Worm (Caenorhabditis elegans) whole organism, young adult: ENCODE data around the gene decr-1.3.

Source experiments
- B0019.2 ChIP-seq: fragments of 200-800 bp; sonication (Bioruptor generic); conservative IDR thresholded peaks from 2 replicates; pipeline ENCODE4 v1.3.6; 2022; ENCODE audit warnings: missing genetic modification reagents, missing genetic modification characterization, missing compliant biosample characterization
- F10E7.11 ChIP-seq: sonication (generic microtip); optimal IDR thresholded peaks from 2 replicates; lab custom pipeline; 2017; ENCODE audit warnings: mild to moderate bottlenecking, missing genetic modification characterization, moderate library complexity, missing compliant biosample characterization
- F33H1.4 ChIP-seq: fragments of 200-800 bp; sonication (Bioruptor generic); IDR thresholded peaks from 2 replicates; pipeline ENCODE4 v1.3.6; 2022; ENCODE audit warnings: missing genetic modification reagents, missing genetic modification characterization, missing compliant biosample characterization
- F55B11.4 ChIP-seq: sonication (generic microtip); optimal IDR thresholded peaks from 2 replicates; lab custom pipeline; 2016; ENCODE audit warnings: missing compliant biosample characterization, missing genetic modification characterization, borderline replicate concordance; ENCODE audit not compliant: insufficient read depth
- F57A8.1 ChIP-seq: fragments of 200-800 bp; sonication (Bioruptor generic); optimal IDR thresholded peaks from 2 replicates; lab custom pipeline; 2018; ENCODE audit warnings: mild to moderate bottlenecking, missing genetic modification characterization, moderate library complexity, missing compliant biosample characterization
- F57C9.4 ChIP-seq: sonication (generic microtip); optimal IDR thresholded peaks from 2 replicates; lab custom pipeline; 2017; ENCODE audit warnings: mild to moderate bottlenecking, missing genetic modification characterization, missing compliant biosample characterization
- K11D2.4 ChIP-seq: fragments of 200-800 bp; sonication (Bioruptor generic); IDR thresholded peaks from 2 replicates; pipeline ENCODE4 v1.3.6; 2022; ENCODE audit warnings: missing genetic modification reagents, missing genetic modification characterization, missing compliant biosample characterization
- T07F8.4 ChIP-seq: sonication (generic microtip); optimal IDR thresholded peaks from 2 replicates; lab custom pipeline; 2016; ENCODE audit warnings: mild to moderate bottlenecking, missing genetic modification characterization, moderate library complexity, missing compliant biosample characterization
- Y56A3A.18 ChIP-seq: fragments of 200-800 bp; sonication (Bioruptor generic); IDR thresholded peaks from 2 replicates; pipeline ENCODE4 v1.3.6; 2022; ENCODE audit warnings: missing genetic modification reagents, missing genetic modification characterization, missing compliant biosample characterization
- Y79H2A.3 ChIP-seq: fragments of 200-800 bp; sonication (Bioruptor generic); conservative IDR thresholded peaks from 2 replicates; pipeline ENCODE4 v1.3.6; 2022; ENCODE audit warnings: missing genetic modification reagents, missing genetic modification characterization, missing compliant biosample characterization
- Y95B8A.8 ChIP-seq: fragments of 200-800 bp; sonication (Bioruptor generic); IDR thresholded peaks from 2 replicates; pipeline ENCODE4 v1.3.6; 2022; ENCODE audit warnings: missing genetic modification reagents, missing genetic modification characterization, missing compliant biosample characterization
- ZK185.1 ChIP-seq: sonication (generic microtip); optimal IDR thresholded peaks from 2 replicates; lab custom pipeline; 2016; ENCODE audit warnings: mild to moderate bottlenecking, missing genetic modification characterization, missing compliant biosample characterization; ENCODE audit not compliant: poor library complexity, severe bottlenecking
- attf-5 ChIP-seq: fragments of 200-800 bp; sonication (Bioruptor generic); optimal IDR thresholded peaks from 2 replicates; lab custom pipeline; 2018; ENCODE audit warnings: mild to moderate bottlenecking, missing genetic modification characterization, missing compliant biosample characterization
- attf-6 ChIP-seq: fragments of 200-800 bp; sonication (Bioruptor generic); IDR thresholded peaks from 2 replicates; pipeline ENCODE4 v1.3.6; 2022; ENCODE audit warnings: missing genetic modification reagents, missing genetic modification characterization, missing compliant biosample characterization
- cebp-1 ChIP-seq, 2 experiments: fragments of 200-800 bp in 1 of 2; sonication (Bioruptor generic) in 1 of 2; sonication (generic microtip) in 1 of 2; IDR thresholded peaks in 1 of 2; optimal IDR thresholded peaks in 1 of 2; 2 replicates each; pipeline versions ENCODE4 v1.3.6 to Lab custom; 2017 to 2022; ENCODE audit warnings: missing compliant biosample characterization in 2 of 2, missing genetic modification characterization in 2 of 2, mild to moderate bottlenecking in 1 of 2, missing genetic modification reagents in 1 of 2, moderate library complexity in 1 of 2
- ceh-100 ChIP-seq: fragments of 200-800 bp; sonication (Bioruptor generic); IDR thresholded peaks from 2 replicates; pipeline ENCODE4 v1.3.6; 2022; ENCODE audit warnings: missing genetic modification reagents, missing genetic modification characterization, missing compliant biosample characterization
- ceh-27 ChIP-seq: fragments of 200-800 bp; sonication (Bioruptor generic); optimal IDR thresholded peaks from 2 replicates; lab custom pipeline; 2018; ENCODE audit warnings: mild to moderate bottlenecking, missing genetic modification characterization, moderate library complexity, missing compliant biosample characterization
- ceh-58 ChIP-seq: fragments of 200-800 bp; sonication (Bioruptor generic); IDR thresholded peaks from 2 replicates; pipeline ENCODE4 v1.3.6; 2022; ENCODE audit warnings: missing genetic modification characterization, missing compliant biosample characterization
- dpff-1 ChIP-seq: sonication (generic microtip); optimal IDR thresholded peaks from 2 replicates; lab custom pipeline; 2017; ENCODE audit warnings: mild to moderate bottlenecking, missing genetic modification characterization, missing compliant biosample characterization
- egl-18 ChIP-seq: fragments of 200-800 bp; sonication (Bioruptor generic); IDR thresholded peaks from 2 replicates; pipeline ENCODE4 v1.3.6; 2022; ENCODE audit warnings: missing genetic modification reagents, missing genetic modification characterization, missing compliant biosample characterization
- ekl-4 ChIP-seq: fragments of 200-800 bp; sonication (Bioruptor generic); IDR thresholded peaks from 2 replicates; pipeline ENCODE4 v1.3.6; 2022; ENCODE audit warnings: missing genetic modification reagents, missing genetic modification characterization, missing compliant biosample characterization
- ets-4 ChIP-seq: fragments of 200-800 bp; sonication (Bioruptor generic); optimal IDR thresholded peaks from 2 replicates; lab custom pipeline; 2018; ENCODE audit warnings: mild to moderate bottlenecking, missing genetic modification characterization, missing compliant biosample characterization
- hlh-12 ChIP-seq: sonication (generic microtip); optimal IDR thresholded peaks from 2 replicates; lab custom pipeline; 2016; ENCODE audit warnings: missing genetic modification characterization, missing compliant biosample characterization
- hlh-26 ChIP-seq: fragments of 200-800 bp; sonication (Bioruptor generic); conservative IDR thresholded peaks from 2 replicates; pipeline ENCODE4 v1.3.6; 2022; ENCODE audit warnings: missing genetic modification reagents, missing genetic modification characterization, missing compliant biosample characterization
- hmg-20 ChIP-seq: fragments of 200-800 bp; sonication (Bioruptor generic); IDR thresholded peaks from 2 replicates; pipeline ENCODE4 v1.3.6; 2022; ENCODE audit warnings: missing genetic modification reagents, missing genetic modification characterization, missing compliant biosample characterization
- hrde-1 ChIP-seq: sonication (generic microtip); optimal IDR thresholded peaks from 2 replicates; lab custom pipeline; 2016; ENCODE audit warnings: missing genetic modification characterization, mild to moderate bottlenecking, missing compliant biosample characterization, moderate library complexity, missing genotype, missing genetic modification reagents, borderline replicate concordance
- hsf-1 ChIP-seq: fragments of 200-800 bp; sonication (Bioruptor generic); IDR thresholded peaks from 2 replicates; pipeline ENCODE4 v1.3.6; 2022; ENCODE audit warnings: missing genetic modification reagents, missing genetic modification characterization, missing compliant biosample characterization
- lag-1 ChIP-seq: fragments of 200-800 bp; sonication (Bioruptor generic); IDR thresholded peaks from 2 replicates; pipeline ENCODE4 v1.3.6; 2022; ENCODE audit warnings: missing genetic modification reagents, missing genetic modification characterization, missing compliant biosample characterization
- let-526 ChIP-seq: fragments of 200-800 bp; sonication (Bioruptor generic); IDR thresholded peaks from 2 replicates; pipeline ENCODE4 v1.3.6; 2022; ENCODE audit warnings: missing genetic modification reagents, missing genetic modification characterization, missing compliant biosample characterization
- lin-35 ChIP-seq, 3 experiments: fragments of 150-350 bp in 2 of 3; sonication (generic microtip) in 1 of 3; optimal IDR thresholded peaks; 2 replicates each; lab custom pipeline; 2014 to 2018; ENCODE audit warnings: missing biosample characterization in 3 of 3, missing genetic modification characterization in 3 of 3, missing genetic modification reagents in 3 of 3
- lin-40 ChIP-seq: sonication (generic microtip); optimal IDR thresholded peaks from 2 replicates; lab custom pipeline; 2016; ENCODE audit warnings: missing genetic modification characterization, mild to moderate bottlenecking, missing compliant biosample characterization, missing genotype, missing genetic modification reagents
- lsl-1 ChIP-seq: fragments of 200-800 bp; sonication (Bioruptor generic); optimal IDR thresholded peaks from 2 replicates; lab custom pipeline; 2018; ENCODE audit warnings: mild to moderate bottlenecking, missing genetic modification characterization, moderate library complexity, missing compliant biosample characterization
- lsy-27 ChIP-seq: sonication (generic microtip); optimal IDR thresholded peaks from 2 replicates; lab custom pipeline; 2017; ENCODE audit warnings: missing genetic modification characterization, mild to moderate bottlenecking, missing compliant biosample characterization, antibody characterized with exemption, missing genotype, borderline replicate concordance; ENCODE audit not compliant: insufficient read depth
- madf-6 ChIP-seq: fragments of 200-800 bp; sonication (Bioruptor generic); IDR thresholded peaks from 2 replicates; pipeline ENCODE4 v1.3.6; 2022; ENCODE audit warnings: missing genetic modification reagents, missing genetic modification characterization, missing compliant biosample characterization
- mcd-1 ChIP-seq: fragments of 200-800 bp; sonication (Bioruptor generic); IDR thresholded peaks from 2 replicates; pipeline ENCODE4 v1.3.6; 2022; ENCODE audit warnings: missing genetic modification reagents, missing genetic modification characterization, missing compliant biosample characterization
- mes-4 ChIP-seq: sonication (generic microtip); optimal IDR thresholded peaks from 2 replicates; lab custom pipeline; 2016; ENCODE audit warnings: missing genotype, missing genetic modification characterization, missing compliant biosample characterization
- nhr-120 ChIP-seq: fragments of 200-800 bp; sonication (Bioruptor generic); IDR thresholded peaks from 2 replicates; pipeline ENCODE4 v1.3.6; 2022; ENCODE audit warnings: missing genetic modification characterization, missing compliant biosample characterization
- pbrm-1 ChIP-seq: fragments of 200-800 bp; sonication (Bioruptor generic); IDR thresholded peaks from 2 replicates; pipeline ENCODE4 v1.3.6; 2022; ENCODE audit warnings: missing genetic modification reagents, missing genetic modification characterization, missing compliant biosample characterization
- pha-4 ChIP-seq: fragments of 150-350 bp; sonication (generic microtip); optimal IDR thresholded peaks from 2 replicates; lab custom pipeline; 2014; ENCODE audit warnings: missing biosample characterization, missing genetic modification reagents, missing genetic modification characterization
- rcor-1 ChIP-seq: fragments of 200-800 bp; sonication (Bioruptor generic); IDR thresholded peaks from 2 replicates; pipeline ENCODE4 v1.3.6; 2022; ENCODE audit warnings: missing genetic modification reagents, missing genetic modification characterization, missing compliant biosample characterization
- rpc-1 ChIP-seq, 2 experiments: fragments of 150-350 bp in 1 of 2; sonication (generic microtip) in 1 of 2; optimal IDR thresholded peaks; 2 replicates each; lab custom pipeline; 2014 to 2018; ENCODE audit warnings: missing biosample characterization in 1 of 2, missing genetic modification characterization in 1 of 2, missing genetic modification reagents in 1 of 2, missing genotype in 1 of 2
- sea-2 ChIP-seq: fragments of 200-800 bp; sonication (Bioruptor generic); IDR thresholded peaks from 2 replicates; pipeline ENCODE4 v1.3.6; 2022; ENCODE audit warnings: missing genetic modification characterization, missing compliant biosample characterization
- snpc-4 ChIP-seq, 5 experiments: fragments of 150-350 bp in 1 of 5; sonication (generic microtip) in 4 of 5; optimal IDR thresholded peaks; 2 replicates each; lab custom pipeline; 2014 to 2018; ENCODE audit warnings: missing genetic modification characterization in 5 of 5, missing biosample characterization in 3 of 5, antibody characterized with exemption in 2 of 5, mild to moderate bottlenecking in 2 of 5, missing compliant biosample characterization in 2 of 5, missing genotype in 2 of 5, moderate library complexity in 2 of 5, missing genetic modification reagents in 1 of 5
- sptf-2 ChIP-seq: fragments of 200-800 bp; sonication (Bioruptor generic); optimal IDR thresholded peaks from 2 replicates; lab custom pipeline; 2018; ENCODE audit warnings: mild to moderate bottlenecking, missing genetic modification characterization, missing compliant biosample characterization
- tbp1 ChIP-seq: fragments of 200-800 bp; sonication (Bioruptor generic); optimal IDR thresholded peaks from 2 replicates; lab custom pipeline; 2018; ENCODE audit warnings: mild to moderate bottlenecking, missing genetic modification characterization, missing compliant biosample characterization

The decr-1.3 gene

ce11 chrII:8143278-8143931 lies 29.9 kb downstream of the decr-1.3 start, which contains the start of the genes ints-11 and rpl-10:
Gene ints-11, minus strand, starts transcription at chrII:8143478.
Gene rpl-10, plus strand, starts transcription at chrII:8143881.
- TF ChIP-seq lin-35 (GFP tag; optimal IDR thresholded peaks at IDR 0.05; lab: Kevin White, UChicago) (peak in 1 of 3 experiments; percentile 18), rcor-1 (GFP tag; lab: Robert Waterston, UW) (no peak), egl-18 (no peak), F33H1.4 (GFP tag; lab: Robert Waterston, UW) (peak; percentile 67), hrde-1 (tag; lab: Kevin White, UChicago) (no peak), lsl-1 (GFP tag; lab: Kevin White, UChicago) (peak; percentile 15), lag-1 (no peak), F10E7.11 (no peak), T07F8.4 (tag; lab: Kevin White, UChicago) (no peak), hmg-20 (GFP tag; lab: Robert Waterston, UW) (no peak), F57A8.1 (no peak), ets-4 (GFP tag; lab: Kevin White, UChicago) (no peak), lsy-27 (tag; lab: Kevin White, UChicago) (no peak), Y79H2A.3 (GFP tag; lab: Robert Waterston, UW) (no peak), ZK185.1 (tag; lab: Kevin White, UChicago) (no peak), hlh-26 (GFP tag; lab: Robert Waterston, UW) (no peak), tbp1 (GFP tag; lab: Kevin White, UChicago) (no peak), let-526 (no peak), rpc-1 (optimal IDR thresholded peaks at IDR 0.05; lab: Kevin White, UChicago) (no peak), rpc-1 (tag; optimal IDR thresholded peaks at IDR 0.05; lab: Kevin White, UChicago) (no peak), pha-4 (tag; lab: Kevin White, UChicago) (peak; percentile 30), mes-4 (tag; lab: Kevin White, UChicago) (no peak), B0019.2 (GFP tag; lab: Robert Waterston, UW) (no peak), sea-2 (no peak), cebp-1 (GFP tag; IDR thresholded peaks at IDR 0.05; lab: Robert Waterston, UW) (no peak), cebp-1 (tag; optimal IDR thresholded peaks at IDR 0.05; lab: Kevin White, UChicago) (peak; percentile 55), F55B11.4 (tag; lab: Kevin White, UChicago) (no peak), nhr-120 (no peak), ceh-58 (GFP tag; lab: Robert Waterston, UW) (no peak), Y56A3A.18 (GFP tag; lab: Robert Waterston, UW) (no peak), K11D2.4 (GFP tag; lab: Robert Waterston, UW) (no peak), Y95B8A.8 (GFP tag; lab: Robert Waterston, UW) (no peak), dpff-1 (tag; lab: Kevin White, UChicago) (no peak), attf-6 (GFP tag; lab: Robert Waterston, UW) (no peak), pbrm-1 (no peak), hlh-12 (tag; lab: Kevin White, UChicago) (no peak), ekl-4 (GFP tag; lab: Robert Waterston, UW) (no peak), ceh-100 (no peak), sptf-2 (GFP tag; lab: Kevin White, UChicago) (no peak), attf-5 (GFP tag; lab: Kevin White, UChicago) (peak; percentile 29), ceh-27 (GFP tag; lab: Kevin White, UChicago) (no peak), madf-6 (GFP tag; lab: Robert Waterston, UW) (no peak), snpc-4 (GFP tag; optimal IDR thresholded peaks at IDR 0.05; lab: Kevin White, UChicago) (no peak), snpc-4 (tag; optimal IDR thresholded peaks at IDR 0.05; lab: Kevin White, UChicago) (peak in 1 of 4 experiments; percentile 47), hsf-1 (GFP tag; lab: Robert Waterston, UW) (no peak), lin-40 (no peak), F57C9.4 (tag; lab: Kevin White, UChicago) (no peak), mcd-1 (no peak; the same call in 1 of the 2 replicates)
